Fruit fly (Drosophila melanogaster): ENCODE measurements around the gene gny.

gny gene

DNA sequence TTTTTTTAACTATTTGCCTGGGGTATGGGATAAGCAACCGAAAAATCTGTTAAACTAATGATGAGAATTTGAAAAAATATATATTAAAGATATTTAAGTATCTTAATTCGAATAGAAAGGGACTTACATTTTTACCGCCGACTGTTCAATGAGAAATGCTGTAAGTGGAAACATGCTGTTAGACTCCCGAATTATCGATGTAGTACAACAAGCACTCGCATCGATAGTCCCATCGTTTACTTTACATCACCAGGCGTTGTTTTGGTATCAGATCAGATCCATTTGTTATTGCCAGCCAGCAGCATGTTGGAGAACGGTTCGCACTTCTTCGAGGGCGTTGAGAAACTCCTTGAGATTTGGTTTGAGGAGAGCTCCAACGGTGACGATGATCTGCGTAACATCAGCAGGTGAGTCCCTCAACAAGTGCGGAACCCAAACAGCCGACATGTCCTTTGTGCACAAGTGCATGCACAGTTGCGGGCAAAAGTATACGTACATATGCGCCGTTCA, 40.6 kb upstream of the gny start, which contains the start of gene SamDC (continued):
- TF ChIP-seq CG7357 (GFP tag; IDR thresholded peaks at IDR 0.05), result peak; percentile 96
- peak; percentile 32; the same call in 1 of the 2 replicates for TF ChIP-seq Xrp1 (GFP tag; IDR thresholded peaks at IDR 0.05)
- no peak for TF ChIP-seq CG1792 (GFP tag; optimal IDR thresholded peaks at IDR 0.05)
- TF ChIP-seq CG17612 (GFP tag; IDR thresholded peaks at IDR 0.05), result no peak
- peak; percentile 23 for TF ChIP-seq CG15696 (tag; optimal IDR thresholded peaks at IDR 0.05)
- peak; percentile 25 for TF ChIP-seq CG9437 (GFP tag; optimal IDR thresholded peaks at IDR 0.05)
- TF ChIP-seq CG13123 (GFP tag; optimal IDR thresholded peaks at IDR 0.05), result peak; percentile 12
- peak; percentile 17 for TF ChIP-seq Dp (GFP tag; optimal IDR thresholded peaks at IDR 0.05)
- no peak for TF ChIP-seq Elba2 (GFP tag; optimal IDR thresholded peaks at IDR 0.05)
- peak; percentile 26 for TF ChIP-seq fd96Cb (tag; optimal IDR thresholded peaks at IDR 0.05)
- TF ChIP-seq CG12659 (GFP tag; optimal IDR thresholded peaks at IDR 0.05), result peak; percentile 74
- peak; percentile 52 for TF ChIP-seq gro (GFP tag; optimal IDR thresholded peaks at IDR 0.05)
- no peak for TF ChIP-seq cg (GFP tag; optimal IDR thresholded peaks at IDR 0.05)
- peak; percentile 58; the same call in 1 of the 2 replicates for TF ChIP-seq ara (GFP tag; IDR thresholded peaks at IDR 0.05)
- no peak for TF ChIP-seq sens-2 (GFP tag; IDR thresholded peaks at IDR 0.05)
- TF ChIP-seq jumu (GFP tag; optimal IDR thresholded peaks at IDR 0.05), result peak; percentile 25
- TF ChIP-seq unc-4 (GFP tag; IDR thresholded peaks at IDR 0.05; ENCODE audit: partially characterized antibody), result peak; percentile 77
- TF ChIP-seq Eip74EF (GFP tag; optimal IDR thresholded peaks at IDR 0.05), result peak in 1 of 2 experiments; percentile 94
- no peak for TF ChIP-seq da (GFP tag; optimal IDR thresholded peaks at IDR 0.05)
- TF ChIP-seq Taf1 (GFP tag; IDR thresholded peaks at IDR 0.05), result 0 out of 2 replicates have a peak, but pooled peaks have one; percentile 15
- peak; percentile 13 for TF ChIP-seq tin (GFP tag; optimal IDR thresholded peaks at IDR 0.05)
- peak; percentile 97 for TF ChIP-seq CG30020 (tag; optimal IDR thresholded peaks at IDR 0.05)
- peak; percentile 54 for TF ChIP-seq hbn (GFP tag; IDR thresholded peaks at IDR 0.05; ENCODE audit: partially characterized antibody)
- peak; percentile 59; the same call in 1 of the 3 replicates for TF ChIP-seq dysf (GFP tag; IDR thresholded peaks at IDR 0.05)
- peak; percentile 8 for TF ChIP-seq ems (GFP tag; optimal IDR thresholded peaks at IDR 0.05)
- peak; percentile 88 for TF ChIP-seq MESR4 (GFP tag; optimal IDR thresholded peaks at IDR 0.05)
- peak; percentile 27 for TF ChIP-seq sd (tag; optimal IDR thresholded peaks at IDR 0.05)
- TF ChIP-seq CG1024 (GFP tag; IDR thresholded peaks at IDR 0.05), result peak; percentile 95
- peak; percentile 75 for TF ChIP-seq vvl (GFP tag; IDR thresholded peaks at IDR 0.05)
- peak; percentile 59; the same call in 2 of the 3 replicates for TF ChIP-seq vnd (GFP tag; IDR thresholded peaks at IDR 0.05; ENCODE audit: partially characterized antibody)
- TF ChIP-seq CG14710 (tag; optimal IDR thresholded peaks at IDR 0.05), result peak; percentile 47
- peak; percentile 52 for TF ChIP-seq CG7839 (tag; optimal IDR thresholded peaks at IDR 0.05)
- no peak for TF ChIP-seq gt (GFP tag; IDR thresholded peaks at IDR 0.05)
- TF ChIP-seq bigmax (GFP tag; optimal IDR thresholded peaks at IDR 0.05), result peak; percentile 46
- TF ChIP-seq knrl (GFP tag; IDR thresholded peaks at IDR 0.05; ENCODE audit: partially characterized antibody), result peak; percentile 87
- TF ChIP-seq C15 (GFP tag; IDR thresholded peaks at IDR 0.05), result no peak
- no peak for TF ChIP-seq TFAM (GFP tag; optimal IDR thresholded peaks at IDR 0.05)
- TF ChIP-seq CG9609 (GFP tag; optimal IDR thresholded peaks at IDR 0.05), result no peak
- peak; percentile 63 for TF ChIP-seq Ada2b (GFP tag; IDR thresholded peaks at IDR 0.05)
- TF ChIP-seq pb (GFP tag; optimal IDR thresholded peaks at IDR 0.05), result peak; percentile 39
- no peak for TF ChIP-seq CG32767 (GFP tag; IDR thresholded peaks at IDR 0.05)
- TF ChIP-seq insv (GFP tag; optimal IDR thresholded peaks at IDR 0.05), result peak in 1 of 2 experiments; percentile 31
- peak; percentile 85 for TF ChIP-seq mld (GFP tag; IDR thresholded peaks at IDR 0.05; ENCODE audit: partially characterized antibody)
- peak; percentile 27 for TF ChIP-seq HmgD (GFP tag; optimal IDR thresholded peaks at IDR 0.05)
- TF ChIP-seq tgo (GFP tag; IDR thresholded peaks at IDR 0.05), result no peak; the same call in 1 of the 3 replicates
- 0 out of 3 replicates have a peak, but pooled peaks have one; percentile 39 for TF ChIP-seq CG11695 (GFP tag; IDR thresholded peaks at IDR 0.05)
- TF ChIP-seq Hsf (GFP tag; optimal IDR thresholded peaks at IDR 0.05), result peak; percentile 36
- TF ChIP-seq CG17328 (GFP tag; IDR thresholded peaks at IDR 0.05), result peak; percentile 24; the same call in 1 of the 2 replicates
- peak; percentile 37 for TF ChIP-seq CG17829 (tag; optimal IDR thresholded peaks at IDR 0.05)
- TF ChIP-seq Myb (GFP tag; optimal IDR thresholded peaks at IDR 0.05), result peak; percentile 5
